Worm (Caenorhabditis elegans): Measurements from ENCODE around the gene nhr-1.

- TF ChIP-seq him-1 (tag; optimal IDR thresholded peaks at IDR 0.05) = peak; percentile 29
- TF ChIP-seq dao-5 (tag; optimal IDR thresholded peaks at IDR 0.05) = no peak
- TF ChIP-seq W03F9.2 (tag; optimal IDR thresholded peaks at IDR 0.05) = no peak
Observed at ce11 chrX:17466615-17467014, 47.2 kb upstream of the nhr-1 start, which contains the start of gene ZK54.3.
